Fruit fly (Drosophila melanogaster): Measurements from ENCODE around the gene CG15330.
A peak's percentile ranks its signal among the peaks of the same experiment; 100 is the strongest.

Gene CG15330

DNA sequence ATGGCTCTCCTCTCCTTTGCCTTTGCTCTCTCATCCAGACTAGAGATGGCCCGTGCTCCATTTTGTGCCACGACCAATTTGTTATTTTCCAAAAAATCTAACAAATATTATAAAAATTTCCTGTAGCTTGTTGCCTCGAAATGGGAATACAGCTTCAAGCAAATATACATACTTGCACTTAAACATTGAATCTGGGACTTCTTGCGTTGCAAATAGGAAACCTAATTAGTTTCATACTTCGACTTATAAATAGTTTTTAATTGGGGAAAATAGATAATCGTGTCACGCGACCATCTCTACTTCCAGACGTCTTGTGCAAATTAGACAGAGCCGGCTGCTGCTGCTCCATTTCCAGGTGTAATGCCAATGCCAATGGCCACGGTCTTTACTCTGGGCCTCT, 14.5 kb downstream of the CG15330 start:
- TF ChIP-seq CG7101 (tag; optimal IDR thresholded peaks at IDR 0.05): no peak
- TF ChIP-seq CG12768 (GFP tag; optimal IDR thresholded peaks at IDR 0.05): no peak
- TF ChIP-seq CG11617 (GFP tag; optimal IDR thresholded peaks at IDR 0.05): no peak
- no peak for TF ChIP-seq cic (GFP tag; optimal IDR thresholded peaks at IDR 0.05)
- TF ChIP-seq CG7045 (GFP tag; optimal IDR thresholded peaks at IDR 0.05): no peak
- peak; percentile 73 for TF ChIP-seq bab1 (GFP tag; optimal IDR thresholded peaks at IDR 0.05)
- peak; percentile 22 for TF ChIP-seq Hr96 (GFP tag; optimal IDR thresholded peaks at IDR 0.05)
- no peak for TF ChIP-seq pad (GFP tag; optimal IDR thresholded peaks at IDR 0.05)
- TF ChIP-seq CG33017 (tag; optimal IDR thresholded peaks at IDR 0.05): no peak
- no peak for TF ChIP-seq CG1620 (GFP tag; optimal IDR thresholded peaks at IDR 0.05)
- no peak for TF ChIP-seq Crg-1 (GFP tag; optimal IDR thresholded peaks at IDR 0.05)
- no peak for TF ChIP-seq toe (GFP tag; optimal IDR thresholded peaks at IDR 0.05)
- no peak for TF ChIP-seq ovo (GFP tag; optimal IDR thresholded peaks at IDR 0.05)
- peak; percentile 2 for TF ChIP-seq CG5204 (GFP tag; optimal IDR thresholded peaks at IDR 0.05)
- peak; percentile 38 for TF ChIP-seq CG14711 (tag; optimal IDR thresholded peaks at IDR 0.05)
- no peak for TF ChIP-seq cnc (optimal IDR thresholded peaks at IDR 0.05)
- TF ChIP-seq tj (GFP tag; optimal IDR thresholded peaks at IDR 0.05): no peak
- TF ChIP-seq Clk (GFP tag; optimal IDR thresholded peaks at IDR 0.05): no peak
- no peak for TF ChIP-seq kay (GFP tag; ENCODE audit: borderline replicate concordance)
- TF ChIP-seq Mnt (GFP tag; optimal IDR thresholded peaks at IDR 0.05): no peak

DNA sequence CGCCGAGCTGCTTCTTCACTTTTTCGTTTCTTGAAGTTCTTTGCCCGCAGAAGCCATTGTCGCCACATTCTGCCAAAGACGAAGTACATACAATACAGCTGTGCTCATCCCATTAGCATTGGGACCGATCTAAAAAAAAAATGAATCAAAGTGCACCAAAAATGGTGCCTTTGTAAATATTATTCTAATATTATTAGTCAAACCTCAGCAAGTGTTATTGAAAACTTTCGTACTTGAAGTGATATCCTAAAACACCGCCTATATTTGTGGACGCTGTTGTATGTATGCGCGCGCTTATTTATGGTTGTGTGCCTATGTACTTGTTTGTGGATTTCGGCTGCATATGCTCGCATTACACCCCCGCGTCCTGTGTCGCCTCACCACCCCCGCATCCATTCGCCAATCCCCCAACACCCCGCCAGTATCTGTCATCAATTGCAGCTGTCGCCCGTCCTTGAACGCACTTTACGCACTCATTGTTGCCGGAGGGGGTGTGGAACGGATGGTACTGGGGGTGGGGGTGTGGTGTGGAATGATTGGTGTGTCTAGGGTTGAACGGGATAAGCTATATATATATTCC, 16.6 kb downstream of the CG15330 start:
- TF ChIP-seq cnc (optimal IDR thresholded peaks at IDR 0.05) (no peak), kay (GFP tag; ENCODE audit: borderline replicate concordance) (no peak), bab1 (GFP tag; optimal IDR thresholded peaks at IDR 0.05) (peak; percentile 66), CG7101 (tag; optimal IDR thresholded peaks at IDR 0.05) (peak; percentile 50), CG7045 (GFP tag; optimal IDR thresholded peaks at IDR 0.05) (peak; percentile 5), CG14711 (tag; optimal IDR thresholded peaks at IDR 0.05) (peak; percentile 44), CG33017 (tag; optimal IDR thresholded peaks at IDR 0.05) (no peak), pad (GFP tag; optimal IDR thresholded peaks at IDR 0.05) (no peak), Clk (GFP tag; optimal IDR thresholded peaks at IDR 0.05) (no peak), ovo (GFP tag; optimal IDR thresholded peaks at IDR 0.05) (no peak), tj (GFP tag; optimal IDR thresholded peaks at IDR 0.05) (no peak), CG11617 (GFP tag; optimal IDR thresholded peaks at IDR 0.05) (no peak), CG5204 (GFP tag; optimal IDR thresholded peaks at IDR 0.05) (peak; percentile 14), Hr96 (GFP tag; optimal IDR thresholded peaks at IDR 0.05) (no peak), cic (GFP tag; optimal IDR thresholded peaks at IDR 0.05) (no peak), Mnt (GFP tag; optimal IDR thresholded peaks at IDR 0.05) (no peak), toe (GFP tag; optimal IDR thresholded peaks at IDR 0.05) (no peak), Crg-1 (GFP tag; optimal IDR thresholded peaks at IDR 0.05) (no peak), CG12768 (GFP tag; optimal IDR thresholded peaks at IDR 0.05) (no peak), CG1620 (GFP tag; optimal IDR thresholded peaks at IDR 0.05) (no peak)

DNA sequence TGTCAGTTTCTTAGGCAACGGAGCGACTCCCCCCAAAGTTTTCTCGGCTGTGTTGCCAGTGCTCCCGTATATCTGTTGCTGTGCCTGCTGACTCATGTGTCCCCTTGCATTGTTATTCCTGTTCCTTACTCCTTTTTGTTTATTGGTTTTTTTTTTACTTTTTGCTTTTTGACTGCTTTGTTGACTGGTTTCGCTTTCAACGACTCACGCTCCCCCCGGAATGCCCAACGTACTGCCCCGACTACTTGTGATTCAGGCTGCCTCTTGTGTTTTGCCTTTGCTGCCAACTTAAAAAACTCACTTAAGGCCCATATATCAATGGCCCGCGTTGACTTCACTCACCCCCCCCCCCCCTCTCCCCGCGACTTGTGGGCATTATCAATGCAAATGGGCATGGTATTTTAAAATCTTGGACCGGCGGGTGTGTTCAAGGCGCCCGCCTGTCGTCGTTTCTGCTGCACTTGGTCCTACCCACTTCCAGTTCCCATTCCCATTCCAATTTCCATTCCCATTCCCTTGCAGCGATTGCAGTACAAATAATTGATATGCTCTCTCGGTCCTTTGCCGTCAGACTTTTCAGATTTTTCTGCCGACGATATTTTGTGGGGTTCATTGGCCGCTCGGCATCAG, 17.6 kb downstream of the CG15330 start:
- no peak for TF ChIP-seq CG7101 (tag; optimal IDR thresholded peaks at IDR 0.05)
- no peak for TF ChIP-seq kay (GFP tag; ENCODE audit: borderline replicate concordance)
- TF ChIP-seq toe (GFP tag; optimal IDR thresholded peaks at IDR 0.05): no peak
- no peak for TF ChIP-seq cic (GFP tag; optimal IDR thresholded peaks at IDR 0.05)

DNA sequence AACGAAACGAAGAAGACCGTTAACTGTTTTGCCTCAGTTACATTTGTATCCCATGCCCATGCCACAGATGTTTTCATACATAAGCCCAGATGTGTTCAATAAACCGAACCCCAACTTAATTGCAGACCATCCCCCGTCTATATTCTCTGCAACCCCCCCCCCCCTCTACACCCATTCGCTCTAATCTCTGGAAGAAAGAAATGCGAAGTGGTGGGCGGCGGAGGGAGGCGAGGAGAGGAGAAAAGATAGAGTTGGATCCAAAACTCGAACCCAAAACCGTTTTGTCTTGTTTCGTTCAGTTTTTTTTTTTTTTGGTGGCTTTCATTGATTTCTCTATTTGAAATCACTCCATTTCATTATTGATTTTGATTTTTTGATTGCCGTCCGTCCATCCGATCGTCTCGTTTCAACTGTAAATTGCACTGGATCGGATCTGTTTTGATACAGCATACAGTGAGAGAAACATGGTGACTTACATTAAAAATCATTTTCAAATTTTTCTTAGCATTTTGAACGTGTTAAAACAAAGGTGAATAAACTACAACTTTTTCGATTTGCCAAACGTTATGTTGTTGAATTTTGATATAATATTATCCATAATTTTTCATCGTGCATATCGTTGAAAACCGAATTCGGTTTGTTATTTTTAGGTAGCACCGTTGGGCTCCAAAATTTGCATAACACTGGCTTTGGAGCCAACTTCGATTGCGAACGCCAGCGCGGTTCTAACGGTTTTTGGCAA, 19.8 kb downstream of the CG15330 start:
- TF ChIP-seq pad (GFP tag; optimal IDR thresholded peaks at IDR 0.05): no peak
- TF ChIP-seq CG1620 (GFP tag; optimal IDR thresholded peaks at IDR 0.05): no peak
- TF ChIP-seq tj (GFP tag; optimal IDR thresholded peaks at IDR 0.05): no peak
- TF ChIP-seq CG11617 (GFP tag; optimal IDR thresholded peaks at IDR 0.05): no peak

DNA sequence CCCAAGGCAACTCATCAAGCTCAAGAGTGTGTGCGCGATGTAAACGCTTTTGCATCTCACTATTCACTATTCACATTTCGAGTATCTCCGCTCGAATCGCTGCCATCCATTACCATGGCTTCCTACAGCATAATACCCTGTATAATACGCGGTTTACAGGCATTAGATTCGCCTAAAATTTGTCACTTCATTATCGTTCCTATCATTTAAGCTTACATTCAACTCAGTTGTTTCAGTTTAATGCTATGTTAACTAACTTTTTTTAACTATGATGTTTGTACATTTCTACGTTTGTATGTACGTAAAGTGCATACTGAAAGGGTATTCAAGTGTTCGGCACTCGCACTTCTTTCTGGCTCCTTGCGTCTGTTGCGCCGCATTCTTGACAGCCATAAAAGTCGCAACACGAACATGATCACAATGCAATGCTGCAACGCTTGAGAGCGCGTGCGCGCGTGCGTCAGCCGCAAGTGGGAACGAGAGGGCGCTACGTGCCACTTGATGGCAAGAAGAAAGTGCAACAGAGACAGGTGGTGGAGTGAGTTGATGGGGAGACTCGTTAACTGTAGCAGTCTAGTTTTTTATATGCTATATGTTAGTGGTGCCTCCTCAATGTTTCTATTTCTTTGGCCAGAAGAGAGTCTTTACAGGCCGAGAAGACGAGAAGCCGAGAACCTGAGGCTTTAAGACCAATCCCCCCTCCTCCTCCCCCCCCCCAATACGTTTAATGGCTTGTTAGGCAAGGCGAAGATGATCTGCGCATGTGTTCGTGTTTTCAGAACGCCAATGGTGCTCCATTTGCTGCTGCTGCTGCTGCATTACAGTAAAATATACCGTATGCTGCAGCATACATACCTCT, 21.3 kb downstream of the CG15330 start:
- TF ChIP-seq CG5204 (GFP tag; optimal IDR thresholded peaks at IDR 0.05) (no peak), CG7045 (GFP tag; optimal IDR thresholded peaks at IDR 0.05) (no peak), toe (GFP tag; optimal IDR thresholded peaks at IDR 0.05) (no peak), tj (GFP tag; optimal IDR thresholded peaks at IDR 0.05) (no peak), CG12768 (GFP tag; optimal IDR thresholded peaks at IDR 0.05) (no peak), kay (GFP tag; ENCODE audit: borderline replicate concordance) (no peak), CG33017 (tag; optimal IDR thresholded peaks at IDR 0.05) (no peak), CG1620 (GFP tag; optimal IDR thresholded peaks at IDR 0.05) (no peak), Crg-1 (GFP tag; optimal IDR thresholded peaks at IDR 0.05) (no peak), pad (GFP tag; optimal IDR thresholded peaks at IDR 0.05) (no peak), Hr96 (GFP tag; optimal IDR thresholded peaks at IDR 0.05) (no peak), cnc (optimal IDR thresholded peaks at IDR 0.05) (no peak), CG11617 (GFP tag; optimal IDR thresholded peaks at IDR 0.05) (no peak), cic (GFP tag; optimal IDR thresholded peaks at IDR 0.05) (no peak), Mnt (GFP tag; optimal IDR thresholded peaks at IDR 0.05) (no peak), CG7101 (tag; optimal IDR thresholded peaks at IDR 0.05) (no peak)
